Worm (Caenorhabditis elegans): ENCODE measurements around the gene fbxb-82.

- TF ChIP-seq nhr-6 (tag; optimal IDR thresholded peaks at IDR 0.05) (no peak), blmp-1 (tag; optimal IDR thresholded peaks at IDR 0.05; ENCODE audit: insufficient read depth) (no peak), unc-39 (tag; optimal IDR thresholded peaks at IDR 0.05) (no peak), unc-62 (GFP tag; optimal IDR thresholded peaks at IDR 0.05) (no peak), snpc-4 (tag; optimal IDR thresholded peaks at IDR 0.05) (no peak)
Observed at ce11 chrIII:171617-172016, 28.6 kb upstream of the fbxb-82 start, which contains the start of the genes F40G9.9 and F40G9.12.
